Worm (Caenorhabditis elegans) whole organism, L3 larva: ENCODE data around the gene C42C1.3.

Experiments used
- ZK546.5 ChIP-seq: sonication (generic microtip); optimal IDR thresholded peaks from 2 replicates; lab custom pipeline; 2017; ENCODE audit warnings: missing biosample characterization, missing genetic modification characterization
- aly-2 ChIP-seq: fragments of 150-350 bp; optimal IDR thresholded peaks from 2 replicates; lab custom pipeline; 2014; ENCODE audit warnings: missing biosample characterization, missing genetic modification characterization
- ceh-16 ChIP-seq: sonication (generic microtip); optimal IDR thresholded peaks from 2 replicates; lab custom pipeline; 2017; ENCODE audit warnings: missing biosample characterization, missing genetic modification characterization
- ceh-28 ChIP-seq: fragments of 150-350 bp; optimal IDR thresholded peaks from 2 replicates; lab custom pipeline; 2014; ENCODE audit warnings: missing biosample characterization, missing genetic modification reagents, missing genetic modification characterization
- ceh-82 ChIP-seq: fragments of 150-350 bp; optimal IDR thresholded peaks from 2 replicates; lab custom pipeline; 2014; ENCODE audit warnings: missing biosample characterization, missing genetic modification characterization
- ceh-9 ChIP-seq: sonication (generic microtip); optimal IDR thresholded peaks from 2 replicates; lab custom pipeline; 2018; ENCODE audit warnings: missing biosample characterization, missing genetic modification characterization
- daf-12 ChIP-seq: fragments of 150-350 bp; optimal IDR thresholded peaks from 2 replicates; lab custom pipeline; 2014; ENCODE audit warnings: missing biosample characterization, missing genetic modification reagents, missing genetic modification characterization
- egl-27 ChIP-seq: sonication (generic microtip); optimal IDR thresholded peaks from 4 replicates; lab custom pipeline; 2017; ENCODE audit warnings: missing biosample characterization, missing genetic modification reagents, missing genetic modification characterization
- egl-5 ChIP-seq: fragments of 150-350 bp; optimal IDR thresholded peaks from 2 replicates; lab custom pipeline; 2017; ENCODE audit warnings: missing biosample characterization, missing genetic modification reagents, missing genetic modification characterization, inconsistent platforms
- elt-1 ChIP-seq: fragments of 150-350 bp; optimal IDR thresholded peaks from 2 replicates; lab custom pipeline; 2014; ENCODE audit warnings: missing biosample characterization, missing genetic modification characterization
- elt-2 ChIP-seq: sonication (generic microtip); optimal IDR thresholded peaks from 2 replicates; lab custom pipeline; 2016; ENCODE audit warnings: missing genetic modification reagents, mild to moderate bottlenecking, missing genetic modification characterization, missing compliant biosample characterization
- elt-3 ChIP-seq, 3 experiments: fragments of 150-350 bp in 1 of 3; sonication (generic microtip) in 2 of 3; optimal IDR thresholded peaks; 2 replicates in 2 of 3; 4 replicates in 1 of 3; lab custom pipeline; 2014 to 2017; ENCODE audit warnings: missing biosample characterization in 3 of 3, missing genetic modification characterization in 3 of 3
- eor-1 ChIP-seq, 2 experiments: fragments of 150-350 bp; optimal IDR thresholded peaks; 2 replicates each; lab custom pipeline; 2014 to 2018; ENCODE audit warnings: missing biosample characterization in 2 of 2, missing genetic modification characterization in 2 of 2
- fkh-10 ChIP-seq: sonication (generic microtip); optimal IDR thresholded peaks from 2 replicates; lab custom pipeline; 2017; ENCODE audit warnings: missing biosample characterization, missing genetic modification reagents, missing genetic modification characterization
- fkh-2 ChIP-seq: fragments of 150-350 bp; optimal IDR thresholded peaks from 2 replicates; lab custom pipeline; 2014; ENCODE audit warnings: missing biosample characterization, missing genetic modification reagents, missing genetic modification characterization
- fos-1 ChIP-seq: fragments of 150-350 bp; optimal IDR thresholded peaks from 2 replicates; lab custom pipeline; 2014; ENCODE audit warnings: missing biosample characterization, missing genetic modification characterization
- jun-1 ChIP-seq: fragments of 150-350 bp; optimal IDR thresholded peaks from 2 replicates; lab custom pipeline; 2014; ENCODE audit warnings: missing biosample characterization, missing genetic modification reagents, missing genetic modification characterization
- lin-39 ChIP-seq: fragments of 150-350 bp; optimal IDR thresholded peaks from 2 replicates; lab custom pipeline; 2018; ENCODE audit warnings: missing biosample characterization, missing genetic modification reagents, missing genetic modification characterization
- lsy-12 ChIP-seq: sonication (generic microtip); optimal IDR thresholded peaks from 2 replicates; lab custom pipeline; 2016; ENCODE audit warnings: mild to moderate bottlenecking, missing genetic modification characterization, missing compliant biosample characterization
- mdl-1 ChIP-seq: fragments of 150-350 bp; optimal IDR thresholded peaks from 2 replicates; lab custom pipeline; 2014; ENCODE audit warnings: missing biosample characterization, missing genetic modification characterization
- nfya-1 ChIP-seq: sonication (generic microtip); optimal IDR thresholded peaks from 2 replicates; lab custom pipeline; 2017; ENCODE audit warnings: missing genetic modification characterization, mild to moderate bottlenecking, missing compliant biosample characterization, antibody characterized with exemption, moderate library complexity; ENCODE audit not compliant: insufficient read depth
- nhr-11 ChIP-seq: fragments of 150-350 bp; optimal IDR thresholded peaks from 2 replicates; lab custom pipeline; 2014; ENCODE audit warnings: missing biosample characterization, missing genetic modification characterization
- nhr-12 ChIP-seq: fragments of 150-350 bp; optimal IDR thresholded peaks from 2 replicates; lab custom pipeline; 2014; ENCODE audit warnings: missing biosample characterization, missing genetic modification characterization
- nhr-23 ChIP-seq: fragments of 150-350 bp; optimal IDR thresholded peaks from 2 replicates; lab custom pipeline; 2014; ENCODE audit warnings: missing biosample characterization, missing genetic modification reagents, missing genetic modification characterization
- nhr-237 ChIP-seq: fragments of 150-350 bp; optimal IDR thresholded peaks from 2 replicates; lab custom pipeline; 2014; ENCODE audit warnings: missing biosample characterization, missing genetic modification characterization
- nhr-43 ChIP-seq: sonication (generic microtip); optimal IDR thresholded peaks from 2 replicates; lab custom pipeline; 2016; ENCODE audit warnings: mild to moderate bottlenecking, missing genetic modification characterization, missing compliant biosample characterization; ENCODE audit not compliant: poor library complexity, severe bottlenecking
- nhr-67 ChIP-seq: fragments of 150-350 bp; optimal IDR thresholded peaks from 2 replicates; lab custom pipeline; 2014; ENCODE audit warnings: missing biosample characterization, missing genetic modification characterization
- nhr-76 ChIP-seq: fragments of 150-350 bp; sonication (generic microtip); optimal IDR thresholded peaks from 5 replicates; lab custom pipeline; 2014; ENCODE audit warnings: missing biosample characterization, missing genetic modification characterization
- pqm-1 ChIP-seq: fragments of 150-350 bp; optimal IDR thresholded peaks from 2 replicates; lab custom pipeline; 2017; ENCODE audit warnings: missing biosample characterization, missing genetic modification characterization, inconsistent platforms
- skn-1 ChIP-seq: fragments of 150-350 bp; optimal IDR thresholded peaks from 2 replicates; lab custom pipeline; 2014; ENCODE audit warnings: missing biosample characterization, missing genetic modification characterization
- snpc-4 ChIP-seq: fragments of 150-350 bp; optimal IDR thresholded peaks from 2 replicates; lab custom pipeline; 2014; ENCODE audit warnings: missing biosample characterization, missing genetic modification characterization
- unc-39 ChIP-seq: sonication (generic microtip); optimal IDR thresholded peaks from 4 replicates; lab custom pipeline; 2017; ENCODE audit warnings: missing biosample characterization, missing genetic modification characterization
- unc-62 ChIP-seq: fragments of 150-350 bp; sonication (generic microtip); optimal IDR thresholded peaks from 4 replicates; lab custom pipeline; 2014; ENCODE audit warnings: missing biosample characterization, missing genetic modification reagents, missing genetic modification characterization
- zag-1 ChIP-seq: fragments of 150-350 bp; optimal IDR thresholded peaks from 2 replicates; lab custom pipeline; 2014; ENCODE audit warnings: missing biosample characterization, missing genetic modification characterization
- ztf-4 ChIP-seq: fragments of 150-350 bp; optimal IDR thresholded peaks from 2 replicates; lab custom pipeline; 2014; ENCODE audit warnings: missing biosample characterization, missing genetic modification characterization

C42C1.3 gene

ce11 chrIV:12301161-12301560 is 30.9 kb upstream of the C42C1.3 start, which contains the start of gene oac-59:
oac-59 (minus strand) TSS chrIV:12301261.
- TF ChIP-seq ZK546.5 (tag; lab: Kevin White, UChicago) (no peak), jun-1 (no peak), lin-39 (no peak), ztf-4 (no peak), zag-1 (tag; lab: Kevin White, UChicago) (no peak), unc-39 (tag; lab: Kevin White, UChicago) (no peak), skn-1 (no peak), mdl-1 (no peak), nhr-23 (tag; lab: Kevin White, UChicago) (no peak), ceh-16 (tag; lab: Kevin White, UChicago) (no peak), nhr-43 (tag; lab: Kevin White, UChicago) (no peak), ceh-82 (no peak), nhr-12 (tag; lab: Kevin White, UChicago) (no peak), nhr-11 (tag; lab: Kevin White, UChicago) (no peak), nhr-67 (tag; lab: Kevin White, UChicago) (no peak)

- TF ChIP-seq aly-2 (tag; lab: Kevin White, UChicago) (no peak), ceh-9 (no peak), nhr-76 (tag; lab: Kevin White, UChicago) (no peak), egl-27 (no peak), eor-1 (tag; optimal IDR thresholded peaks at IDR 0.05; lab: Kevin White, UChicago) (no peak), nhr-11 (tag; lab: Kevin White, UChicago) (no peak), skn-1 (no peak), mdl-1 (no peak), snpc-4 (tag; lab: Kevin White, UChicago) (no peak), ceh-82 (no peak), daf-12 (tag; lab: Kevin White, UChicago) (no peak), fkh-10 (no peak)
These were observed 20.5 kb upstream of the C42C1.3 start, which contains the start of gene C42C1.8 for ce11 chrIV:12290744-12291143. C42C1.8 (plus strand) TSS chrIV:12291044.

ce11 chrIV:12289149-12289548 is 18.9 kb upstream of the C42C1.3 start, which contains the start of gene C42C1.9:
C42C1.9 (plus strand) TSS chrIV:12289449.
- TF ChIP-seq ztf-4 (no peak), ceh-82 (no peak), lsy-12 (tag; lab: Kevin White, UChicago) (no peak), mdl-1 (no peak), elt-2 (no peak), unc-62 (no peak), fkh-10 (no peak), jun-1 (no peak)

ce11 chrIV:12287628-12288027 is 17.3 kb upstream of the C42C1.3 start, which contains the start of gene erl-1:
erl-1 (plus strand) TSS chrIV:12287928.
- TF ChIP-seq unc-39 (tag; lab: Kevin White, UChicago) (no peak), ZK546.5 (tag; lab: Kevin White, UChicago) (no peak), jun-1 (no peak), lin-39 (no peak), elt-3 (tag; optimal IDR thresholded peaks at IDR 0.05; lab: Kevin White, UChicago) (no peak), fkh-10 (no peak), fkh-2 (no peak), elt-1 (tag; lab: Kevin White, UChicago) (no peak), nhr-237 (tag; lab: Kevin White, UChicago) (no peak), pqm-1 (tag; lab: Kevin White, UChicago) (no peak), ceh-16 (tag; lab: Kevin White, UChicago) (no peak), nhr-76 (tag; lab: Kevin White, UChicago) (no peak), nhr-12 (tag; lab: Kevin White, UChicago) (no peak), egl-5 (tag; lab: Kevin White, UChicago) (no peak), ztf-4 (no peak)

DNA sequence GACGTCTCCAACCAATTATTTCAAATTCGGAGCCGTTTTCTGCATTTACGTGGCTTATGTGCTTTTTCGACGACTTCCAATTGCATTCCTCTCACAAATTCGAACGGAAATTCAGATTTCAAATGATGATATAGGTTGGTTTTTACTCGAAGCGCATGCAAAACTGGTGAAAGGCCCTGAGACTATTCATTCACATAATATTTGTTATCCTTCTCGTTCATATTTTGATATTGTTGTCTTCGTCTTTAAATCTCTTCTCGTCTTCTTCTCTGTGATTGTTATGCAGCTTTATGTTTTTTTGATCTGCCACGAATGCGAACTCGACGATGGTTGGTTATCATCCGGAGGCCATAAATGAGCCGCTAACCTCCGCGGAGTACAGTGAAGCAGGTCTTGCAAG is 12.6 kb upstream of the C42C1.3 start, which contains the start of gene hpo-12:
Gene hpo-12, plus strand, starts transcription at position 301 of the 400 bp plus-strand sequence.
- TF ChIP-seq zag-1 (tag; lab: Kevin White, UChicago) (no peak), snpc-4 (tag; lab: Kevin White, UChicago) (no peak), fos-1 (tag; lab: Kevin White, UChicago) (no peak), ceh-28 (no peak), elt-3 (tag; optimal IDR thresholded peaks at IDR 0.05; lab: Kevin White, UChicago) (no peak), skn-1 (no peak), nfya-1 (tag; lab: Kevin White, UChicago) (no peak), nhr-12 (tag; lab: Kevin White, UChicago) (no peak), mdl-1 (no peak), egl-5 (tag; lab: Kevin White, UChicago) (no peak)
